Worm (Caenorhabditis elegans): Measurements from ENCODE around the gene B0244.6.
A peak's percentile ranks its signal among the peaks of the same experiment; 100 is the strongest.

ce11 chrIII:5707546-5707945 is 30.3 kb upstream of the B0244.6 start:
- no peak for TF ChIP-seq lsy-12 (tag; optimal IDR thresholded peaks at IDR 0.05)
- TF ChIP-seq skn-1 (tag; optimal IDR thresholded peaks at IDR 0.05), result no peak
- TF ChIP-seq ceh-16 (tag; optimal IDR thresholded peaks at IDR 0.05), result no peak
- no peak for TF ChIP-seq unc-39 (tag; optimal IDR thresholded peaks at IDR 0.05)
- TF ChIP-seq jun-1 (tag; optimal IDR thresholded peaks at IDR 0.05), result no peak
- TF ChIP-seq unc-62 (GFP tag; optimal IDR thresholded peaks at IDR 0.05), result no peak
- TF ChIP-seq nhr-237 (tag; optimal IDR thresholded peaks at IDR 0.05), result no peak
- no peak for TF ChIP-seq hmg-11 (tag; optimal IDR thresholded peaks at IDR 0.05)
- TF ChIP-seq pqm-1 (tag; optimal IDR thresholded peaks at IDR 0.05), result no peak
- TF ChIP-seq ama-1 (optimal IDR thresholded peaks at IDR 0.05), result peak; percentile 19
- TF ChIP-seq ZK546.5 (tag; optimal IDR thresholded peaks at IDR 0.05), result no peak
